Worm (Caenorhabditis elegans) whole organism, midembryonic: ENCODE measurements around the gene F41G4.7.

ENCODE experiments used
- T22C8.4 ChIP-seq: fragments of 200-800 bp; sonication (Bioruptor generic); IDR thresholded peaks from 2 replicates; pipeline ENCODE4 v1.3.6; 2022; ENCODE audit warnings: missing genetic modification characterization, missing compliant biosample characterization
- cog-1 ChIP-seq: sonication (generic microtip); optimal IDR thresholded peaks from 2 replicates; lab custom pipeline; 2016; ENCODE audit warnings: missing genetic modification characterization, missing compliant biosample characterization
- flt-1 ChIP-seq: fragments of 200-800 bp; sonication (Bioruptor generic); IDR thresholded peaks from 2 replicates; pipeline ENCODE4 v1.3.6; 2022; ENCODE audit warnings: missing genetic modification characterization, missing compliant biosample characterization
- klf-2 ChIP-seq: fragments of 200-800 bp; sonication (Bioruptor generic); conservative IDR thresholded peaks from 2 replicates; pipeline ENCODE4 v1.3.6; 2022; ENCODE audit warnings: missing genetic modification reagents, missing genetic modification characterization, missing compliant biosample characterization
- med-1 ChIP-seq: sonication (generic microtip); optimal IDR thresholded peaks from 2 replicates; lab custom pipeline; 2017; ENCODE audit warnings: missing genetic modification characterization, mild to moderate bottlenecking, missing compliant biosample characterization, antibody characterized with exemption, missing genetic modification reagents; ENCODE audit not compliant: insufficient read depth
- ref-1 ChIP-seq: fragments of 200-800 bp; sonication (Bioruptor generic); conservative IDR thresholded peaks from 2 replicates; pipeline ENCODE4 v1.3.6; 2022; ENCODE audit warnings: missing genetic modification reagents, missing genetic modification characterization, missing compliant biosample characterization
- tab-1 ChIP-seq: fragments of 200-800 bp; sonication (Bioruptor generic); IDR thresholded peaks from 2 replicates; pipeline ENCODE4 v1.3.6; 2022; ENCODE audit warnings: missing genetic modification characterization, missing compliant biosample characterization
- ztf-23 ChIP-seq: fragments of 200-800 bp; sonication (Bioruptor generic); IDR thresholded peaks from 2 replicates; pipeline ENCODE4 v1.3.6; 2022; ENCODE audit warnings: missing genetic modification reagents, missing genetic modification characterization, missing compliant biosample characterization
- ztf-29 ChIP-seq: fragments of 200-800 bp; sonication (Bioruptor generic); IDR thresholded peaks from 2 replicates; pipeline ENCODE4 v1.3.6; 2022; ENCODE audit warnings: missing genetic modification reagents, missing genetic modification characterization, missing compliant biosample characterization

F41G4.7 gene

ce11 chrX:16799065-16799663 is 37.0 kb downstream of the F41G4.7 start:
- TF ChIP-seq ztf-29 (GFP tag; lab: Robert Waterston, UW) = no peak

ce11 chrX:16798621-16799020 is 37.6 kb downstream of the F41G4.7 start:
- no peak for TF ChIP-seq flt-1 (GFP tag; lab: Robert Waterston, UW)
- TF ChIP-seq T22C8.4 = no peak
- TF ChIP-seq ztf-23 (GFP tag; lab: Robert Waterston, UW) = no peak
- no peak for TF ChIP-seq ref-1 (GFP tag; lab: Robert Waterston, UW)

ce11 chrX:16796826-16797225 is 39.4 kb downstream of the F41G4.7 start:
- TF ChIP-seq ztf-29 (GFP tag; lab: Robert Waterston, UW) (no peak), klf-2 (GFP tag; lab: Robert Waterston, UW) (no peak), cog-1 (tag; lab: Kevin White, UChicago) (no peak), flt-1 (GFP tag; lab: Robert Waterston, UW) (no peak), ref-1 (GFP tag; lab: Robert Waterston, UW) (no peak), tab-1 (GFP tag; lab: Robert Waterston, UW) (no peak), T22C8.4 (no peak), med-1 (GFP tag; lab: Kevin White, UChicago) (no peak), ztf-23 (GFP tag; lab: Robert Waterston, UW) (no peak)

- no peak for TF ChIP-seq flt-1 (GFP tag; lab: Robert Waterston, UW)
- TF ChIP-seq T22C8.4 = no peak
- TF ChIP-seq tab-1 (GFP tag; lab: Robert Waterston, UW) = no peak
- TF ChIP-seq ref-1 (GFP tag; lab: Robert Waterston, UW) = no peak
- no peak for TF ChIP-seq ztf-29 (GFP tag; lab: Robert Waterston, UW)
- no peak for TF ChIP-seq klf-2 (GFP tag; lab: Robert Waterston, UW)
- TF ChIP-seq med-1 (GFP tag; lab: Kevin White, UChicago) = no peak
- no peak for TF ChIP-seq cog-1 (tag; lab: Kevin White, UChicago)
- TF ChIP-seq ztf-23 (GFP tag; lab: Robert Waterston, UW) = no peak
These were observed 40.2 kb downstream of the F41G4.7 start, which contains the start of gene aak-2 for ce11 chrX:16795978-16796377. aak-2 (plus strand) TSS chrX:16796087.

- TF ChIP-seq T22C8.4 (no peak), ztf-29 (GFP tag; lab: Robert Waterston, UW) (no peak), klf-2 (GFP tag; lab: Robert Waterston, UW) (no peak), med-1 (GFP tag; lab: Kevin White, UChicago) (no peak), ref-1 (GFP tag; lab: Robert Waterston, UW) (no peak), ztf-23 (GFP tag; lab: Robert Waterston, UW) (no peak), cog-1 (tag; lab: Kevin White, UChicago) (no peak), flt-1 (GFP tag; lab: Robert Waterston, UW) (no peak)
These were observed 42.7 kb downstream of the F41G4.7 start for ce11 chrX:16793470-16793869.

ce11 chrX:16792700-16793176 is 43.5 kb downstream of the F41G4.7 start, which contains the start of gene got-1.2:
got-1.2 (minus strand) TSS chrX:16793126.
- no peak for TF ChIP-seq med-1 (GFP tag; lab: Kevin White, UChicago)
- 0 out of 2 replicates have a peak, but pooled peaks have one; percentile 14 for TF ChIP-seq tab-1 (GFP tag; lab: Robert Waterston, UW)

DNA sequence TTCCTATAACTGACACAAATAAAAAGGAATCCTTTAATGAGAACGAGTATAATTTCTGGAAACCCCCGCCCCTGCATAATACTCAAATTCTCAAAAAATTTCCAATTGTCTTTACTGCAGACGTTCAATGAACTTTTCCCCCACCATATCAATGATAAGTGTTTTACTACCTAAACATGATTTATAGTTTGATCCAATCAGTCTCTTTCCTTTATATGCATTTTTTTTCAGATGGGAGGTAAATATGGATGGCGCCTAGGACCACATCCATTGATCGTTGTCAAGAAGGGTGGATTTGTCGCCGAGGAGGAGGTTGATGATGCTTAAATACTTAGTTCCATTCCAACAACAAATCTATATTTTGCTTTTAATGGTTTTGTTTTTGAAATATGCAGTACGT is 49.1 kb downstream of the F41G4.7 start:
- no peak for TF ChIP-seq ref-1 (GFP tag; lab: Robert Waterston, UW)
- no peak for TF ChIP-seq T22C8.4
- TF ChIP-seq ztf-23 (GFP tag; lab: Robert Waterston, UW) = no peak
- TF ChIP-seq cog-1 (tag; lab: Kevin White, UChicago) = no peak

DNA sequence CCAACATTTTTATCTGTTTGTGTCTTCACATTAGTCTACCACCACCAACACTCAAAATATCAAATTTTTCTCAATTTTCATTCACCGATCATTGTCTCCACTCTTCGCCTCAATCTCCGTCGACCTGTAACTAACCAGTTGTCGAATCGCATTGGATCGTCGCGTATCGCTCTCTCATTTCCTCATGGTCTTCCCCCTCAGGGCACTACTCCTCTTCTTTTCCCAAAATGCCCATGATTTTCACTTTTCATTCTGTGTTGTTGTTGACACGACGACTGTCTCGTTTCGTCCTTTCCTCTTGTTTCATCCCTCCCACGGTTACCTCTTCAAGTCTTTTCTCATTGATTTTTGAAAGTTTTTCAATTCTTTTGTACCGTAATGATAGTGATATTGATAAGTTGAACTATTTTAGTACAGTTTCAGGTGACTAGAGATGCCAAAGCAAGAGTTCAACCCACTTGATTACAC is 50.1 kb downstream of the F41G4.7 start, which contains the start of gene T01C8.2:
T01C8.2 (plus strand) TSS at position 418 of the 468 bp plus-strand sequence.
- TF ChIP-seq flt-1 (GFP tag; lab: Robert Waterston, UW) (no peak), T22C8.4 (no peak), klf-2 (GFP tag; lab: Robert Waterston, UW) (no peak), tab-1 (GFP tag; lab: Robert Waterston, UW) (no peak), ztf-29 (GFP tag; lab: Robert Waterston, UW) (no peak), ztf-23 (GFP tag; lab: Robert Waterston, UW) (no peak), med-1 (GFP tag; lab: Kevin White, UChicago) (no peak), cog-1 (tag; lab: Kevin White, UChicago) (no peak), ref-1 (GFP tag; lab: Robert Waterston, UW) (no peak)
